Worm (Caenorhabditis elegans): ENCODE results near the gene adal-1.

DNA sequence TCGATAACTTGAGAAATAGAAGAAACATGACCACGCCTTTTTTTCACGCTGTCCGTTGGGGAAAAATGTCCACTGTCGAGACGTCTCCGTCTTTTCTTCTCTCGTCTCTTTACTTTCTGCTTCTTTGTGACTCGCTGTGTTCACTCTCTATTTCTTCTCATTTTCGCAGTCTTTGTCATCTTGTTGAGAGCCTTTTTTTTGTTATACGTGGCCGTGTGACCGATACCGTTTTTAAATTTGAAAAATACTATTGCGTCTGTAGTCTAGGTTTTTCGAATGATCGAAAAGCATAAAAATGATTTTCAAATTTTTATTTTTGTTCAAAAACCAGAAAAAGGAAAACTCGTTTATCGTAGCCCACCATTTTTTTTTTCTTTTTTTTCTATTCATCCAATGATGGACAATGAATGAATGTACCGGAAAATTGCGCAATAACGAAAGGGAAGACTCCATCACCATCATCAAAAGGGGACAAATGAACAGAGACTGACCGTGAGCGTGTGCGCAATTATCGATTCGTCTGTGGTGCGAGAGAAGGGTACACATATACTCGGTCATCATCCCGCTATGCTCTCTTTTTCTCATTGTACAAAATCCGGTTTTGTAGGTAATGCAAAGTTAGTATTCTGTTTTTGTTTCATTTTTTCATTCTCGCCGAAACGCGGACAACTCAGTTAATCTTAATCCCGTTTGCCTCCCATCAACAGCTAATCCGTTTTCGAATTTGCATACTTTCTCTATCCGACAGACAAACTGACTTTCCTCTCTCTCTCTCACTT lies 49.0 kb downstream of the adal-1 start:
- TF ChIP-seq efl-1 (optimal IDR thresholded peaks at IDR 0.05) (peak in 1 of 2 experiments; percentile 11), efl-1 (GFP tag; optimal IDR thresholded peaks at IDR 0.05 in 1 of 2) (peak in 1 of 2 experiments; percentile 42), egl-27 (tag; optimal IDR thresholded peaks at IDR 0.05) (peak in 1 of 2 experiments; percentile 59), lin-39 (tag; optimal IDR thresholded peaks at IDR 0.05) (no peak), fos-1 (tag; optimal IDR thresholded peaks at IDR 0.05) (no peak), ztf-11 (tag; optimal IDR thresholded peaks at IDR 0.05) (no peak), lsy-2 (tag; optimal IDR thresholded peaks at IDR 0.05) (peak in 1 of 2 experiments; percentile 25), ztf-4 (tag; optimal IDR thresholded peaks at IDR 0.05) (no peak)

Measured in whole organism, L1 larva.